Fruit fly (Drosophila melanogaster) S2 (cell line): ENCODE measurements around the gene LManII.

ENCODE experiments used
- CG8478 ChIP-seq: fragments of >200 bp; optimal IDR thresholded peaks from 2 replicates; lab custom pipeline; 2018
- CTCF ChIP-seq, 2 experiments: fragments of >200 bp; optimal IDR thresholded peaks; 2 replicates each; lab custom pipeline; 2018

dm6 chr2L:10472257-10472656 lies 14.8 kb downstream of the LManII start:
- TF ChIP-seq CTCF (optimal IDR thresholded peaks at IDR 0.05; lab: Kevin White, UChicago) (no peak), CG8478 (lab: Kevin White, UChicago) (no peak)
